Fruit fly (Drosophila melanogaster): Measurements from ENCODE around the gene CG4678.

Gene CG4678

DNA sequence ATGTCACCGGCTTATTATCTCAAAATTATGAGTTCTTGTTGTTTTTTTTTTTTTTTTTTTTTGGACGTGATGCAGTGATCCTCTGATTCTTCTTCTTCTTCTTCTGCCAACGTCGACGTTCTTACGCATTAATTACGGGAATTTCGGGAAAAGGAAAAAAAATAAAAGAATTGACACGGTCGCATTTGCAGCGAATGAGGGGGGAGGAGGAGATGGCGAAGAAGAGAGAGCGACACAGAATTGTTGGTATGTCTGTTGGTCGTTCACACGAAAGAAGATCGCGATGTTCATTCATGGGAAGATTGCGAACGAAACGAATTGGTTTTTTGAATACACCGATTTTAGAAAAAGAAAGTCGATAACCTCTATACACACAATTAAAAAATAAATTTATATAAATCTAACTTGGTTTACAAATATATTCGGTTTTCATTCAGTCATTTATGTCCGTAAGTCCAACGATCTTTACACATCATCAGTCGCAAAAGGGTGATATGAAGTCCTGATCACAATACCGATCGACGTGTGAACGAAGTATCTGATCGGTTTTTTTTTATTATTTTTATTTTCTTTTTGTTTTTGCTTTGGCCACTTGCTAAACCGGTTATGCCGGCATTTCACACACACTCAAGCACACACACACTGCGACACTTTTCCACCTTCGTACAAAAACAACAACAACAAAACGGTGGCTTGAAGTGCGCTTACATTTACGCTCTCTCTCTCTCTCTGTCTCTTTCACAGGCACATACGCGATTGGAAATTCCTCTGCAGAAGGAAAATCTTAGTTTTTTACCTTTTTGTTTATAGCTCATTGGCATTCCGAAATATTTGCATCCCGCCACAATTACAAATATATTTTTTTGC, 55.0 kb downstream of the CG4678 start (continued):
- TF ChIP-seq CG3847 (GFP tag; IDR thresholded peaks at IDR 0.05) (0 out of 2 replicates have a peak, but pooled peaks have one; percentile 32), Gsc (GFP tag; IDR thresholded peaks at IDR 0.05) (no peak), CG18476 (GFP tag; optimal IDR thresholded peaks at IDR 0.05) (peak; percentile 53), CG12659 (GFP tag; optimal IDR thresholded peaks at IDR 0.05) (peak; percentile 81), gce (GFP tag; IDR thresholded peaks at IDR 0.05) (no peak; the same call in 2 of the 3 replicates), pho (GFP tag; optimal IDR thresholded peaks at IDR 0.05) (no peak), Sin3A (optimal IDR thresholded peaks at IDR 0.05) (no peak), Elba2 (GFP tag; optimal IDR thresholded peaks at IDR 0.05) (no peak), CG17829 (tag; optimal IDR thresholded peaks at IDR 0.05) (peak; percentile 87), CG1602 (GFP tag; optimal IDR thresholded peaks at IDR 0.05) (peak; percentile 29), sc (optimal IDR thresholded peaks at IDR 0.05) (no peak), sc (GFP tag; optimal IDR thresholded peaks at IDR 0.05) (peak; percentile 61), CG16813 (GFP tag; IDR thresholded peaks at IDR 0.05; ENCODE audit: partially characterized antibody) (no peak), CG10462 (GFP tag; optimal IDR thresholded peaks at IDR 0.05) (peak; percentile 59), sima (GFP tag; optimal IDR thresholded peaks at IDR 0.05) (no peak), tin (GFP tag; optimal IDR thresholded peaks at IDR 0.05) (peak; percentile 59), CG14860 (GFP tag; IDR thresholded peaks at IDR 0.05; ENCODE audit: partially characterized antibody) (no peak), HHEX (GFP tag; optimal IDR thresholded peaks at IDR 0.05) (peak; percentile 75), D19B (GFP tag; optimal IDR thresholded peaks at IDR 0.05) (peak; percentile 15), al (GFP tag; IDR thresholded peaks at IDR 0.05) (no peak), CG6854 (GFP tag; optimal IDR thresholded peaks at IDR 0.05) (peak; percentile 50), sug (tag; optimal IDR thresholded peaks at IDR 0.05) (peak; percentile 69), CG17912 (GFP tag; optimal IDR thresholded peaks at IDR 0.05) (no peak), CG15479 (GFP tag; optimal IDR thresholded peaks at IDR 0.05) (peak; percentile 30), BEAF-32 (GFP tag; optimal IDR thresholded peaks at IDR 0.05) (no peak), Hmr (GFP tag; optimal IDR thresholded peaks at IDR 0.05) (peak; percentile 62), exex (tag; optimal IDR thresholded peaks at IDR 0.05) (peak; percentile 22), CG13287 (GFP tag; IDR thresholded peaks at IDR 0.05; ENCODE audit: partially characterized antibody) (no peak), pros (GFP tag; optimal IDR thresholded peaks at IDR 0.05) (peak; percentile 55), gcm (GFP tag; optimal IDR thresholded peaks at IDR 0.05) (peak; percentile 77), Sry-β (GFP tag; optimal IDR thresholded peaks at IDR 0.05) (no peak), CG30020 (tag; optimal IDR thresholded peaks at IDR 0.05) (peak; percentile 48), danr (GFP tag; IDR thresholded peaks at IDR 0.05) (no peak; the same call in 1 of the 2 replicates), D19A (tag; optimal IDR thresholded peaks at IDR 0.05) (peak; percentile 80), CG15601 (tag; optimal IDR thresholded peaks at IDR 0.05) (peak; percentile 80), MTF-1 (GFP tag; optimal IDR thresholded peaks at IDR 0.05; ENCODE audit: borderline replicate concordance) (peak; percentile 47), CG7839 (tag; optimal IDR thresholded peaks at IDR 0.05) (peak; percentile 83), CG8281 (tag; optimal IDR thresholded peaks at IDR 0.05) (peak; percentile 45), CG3407 (GFP tag; optimal IDR thresholded peaks at IDR 0.05) (peak; percentile 58), emc (GFP tag; optimal IDR thresholded peaks at IDR 0.05) (no peak), CG11723 (GFP tag; optimal IDR thresholded peaks at IDR 0.05) (peak; percentile 63), MBD-R2 (GFP tag; IDR thresholded peaks at IDR 0.05) (peak; percentile 12; the same call in 1 of the 2 replicates), CG8924 (tag; optimal IDR thresholded peaks at IDR 0.05) (peak; percentile 83), CG17359 (tag; optimal IDR thresholded peaks at IDR 0.05) (peak; percentile 71), CG6254 (GFP tag; optimal IDR thresholded peaks at IDR 0.05) (peak; percentile 70), CG14014 (GFP tag; IDR thresholded peaks at IDR 0.05) (peak; percentile 54; the same call in 1 of the 2 replicates), Doc2 (GFP tag; IDR thresholded peaks at IDR 0.05) (no peak), gt (GFP tag; IDR thresholded peaks at IDR 0.05) (no peak)
